Fruit fly (Drosophila melanogaster): ENCODE results near the gene Srg3.

Srg3 gene

DNA sequence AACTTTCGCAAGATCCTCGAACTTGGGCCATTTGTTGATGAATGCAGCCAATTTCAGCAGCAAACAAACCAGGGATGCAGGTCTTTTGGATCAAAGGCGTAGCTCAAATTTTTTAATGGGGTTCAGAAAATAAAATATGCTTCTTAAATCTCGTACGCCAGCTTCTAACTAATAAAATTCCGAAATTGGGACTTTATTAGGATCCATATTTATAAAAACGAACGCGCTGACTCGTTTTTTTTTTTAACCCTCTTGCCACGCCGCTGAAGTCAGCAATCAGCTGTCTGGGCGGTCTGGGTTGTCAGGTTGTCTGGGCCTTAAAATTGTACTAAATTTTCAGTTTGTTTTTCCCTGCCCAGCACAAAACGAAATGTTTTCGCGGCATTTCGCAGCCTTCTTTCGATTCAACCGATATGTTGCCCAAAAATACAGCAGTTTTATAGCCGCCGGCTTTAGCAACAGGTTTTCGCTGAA lies 14.6 kb downstream of the Srg3 start, which contains the start of gene CG3437 (continued):
- TF ChIP-seq salr (GFP tag; optimal IDR thresholded peaks at IDR 0.05) (peak; percentile 99), Sox14 (GFP tag; optimal IDR thresholded peaks at IDR 0.05) (peak; percentile 100), Met (GFP tag; optimal IDR thresholded peaks at IDR 0.05) (peak; percentile 99), topi (GFP tag; optimal IDR thresholded peaks at IDR 0.05) (peak; percentile 99), Ets96B (tag; optimal IDR thresholded peaks at IDR 0.05) (peak; percentile 98), Eip75B (GFP tag; optimal IDR thresholded peaks at IDR 0.05) (peak; percentile 100), eg (GFP tag; IDR thresholded peaks at IDR 0.05) (peak; percentile 100), Sox102F (GFP tag; optimal IDR thresholded peaks at IDR 0.05) (peak; percentile 99), lz (GFP tag; optimal IDR thresholded peaks at IDR 0.05) (peak; percentile 100), achi (GFP tag; optimal IDR thresholded peaks at IDR 0.05) (peak; percentile 99), CG11294 (GFP tag; IDR thresholded peaks at IDR 0.05) (peak; percentile 99), Hr4 (GFP tag; optimal IDR thresholded peaks at IDR 0.05) (peak; percentile 100), acj6 (GFP tag; optimal IDR thresholded peaks at IDR 0.05) (peak; percentile 99), Gug (GFP tag; IDR thresholded peaks at IDR 0.05) (peak; percentile 100), vri (GFP tag; optimal IDR thresholded peaks at IDR 0.05) (peak; percentile 99)

DNA sequence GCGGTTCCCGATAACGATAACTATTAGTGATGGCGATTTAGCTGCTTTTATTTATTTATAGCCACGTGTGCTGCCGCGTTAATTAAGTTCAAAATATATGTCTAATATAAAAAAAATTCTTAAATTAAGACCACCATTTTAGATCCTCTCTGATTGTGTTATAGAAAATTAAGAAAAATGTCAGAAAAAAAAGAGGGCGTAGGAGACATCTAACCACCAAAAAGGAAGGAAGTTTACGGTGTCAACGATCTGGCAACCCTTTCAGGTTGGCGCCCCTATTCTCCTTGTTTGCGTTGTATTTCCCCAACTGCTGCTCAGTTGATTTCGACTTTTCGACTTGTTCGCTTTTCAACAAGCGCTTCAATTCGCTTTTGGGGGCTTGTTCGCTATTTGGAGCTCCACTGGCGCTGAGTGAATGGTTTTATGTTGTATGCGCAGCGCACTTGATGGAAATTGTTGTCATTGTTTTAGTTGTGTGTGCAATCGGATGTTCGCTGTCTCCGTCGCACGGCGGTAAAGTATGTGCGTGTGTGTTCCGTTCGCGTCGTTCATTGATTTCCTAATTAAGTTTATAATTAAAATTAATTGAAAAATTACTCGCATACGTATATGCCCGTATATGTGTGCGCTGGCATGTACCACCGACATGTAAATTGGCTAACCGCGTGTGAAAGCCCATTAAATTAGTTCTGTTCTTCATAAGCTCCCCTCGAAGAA lies 17.9 kb downstream of the Srg3 start, which contains the start of the genes CG3434 and CG44838:
Gene CG3434, minus strand, starts transcription at position 25 of the 717 bp plus-strand sequence.
Gene CG44838, plus strand, starts transcription at position 276 of the 717 bp plus-strand sequence.
- peak; percentile 77 for TF ChIP-seq CG6163 (GFP tag; IDR thresholded peaks at IDR 0.05)
- peak; percentile 70 for TF ChIP-seq CG32006 (GFP tag; optimal IDR thresholded peaks at IDR 0.05)
- TF ChIP-seq Hr39 (GFP tag; optimal IDR thresholded peaks at IDR 0.05), result peak; percentile 72
- peak; percentile 81 for TF ChIP-seq Met (GFP tag; optimal IDR thresholded peaks at IDR 0.05)
- peak; percentile 74 for TF ChIP-seq lz (GFP tag; optimal IDR thresholded peaks at IDR 0.05)
- peak; percentile 82 for TF ChIP-seq esn (GFP tag; optimal IDR thresholded peaks at IDR 0.05)
- TF ChIP-seq CG6792 (GFP tag; optimal IDR thresholded peaks at IDR 0.05), result peak; percentile 49
- TF ChIP-seq CG4318 (GFP tag; optimal IDR thresholded peaks at IDR 0.05), result peak; percentile 48
- TF ChIP-seq Ets21C (GFP tag; optimal IDR thresholded peaks at IDR 0.05), result peak; percentile 46
- TF ChIP-seq CG11762 (GFP tag; optimal IDR thresholded peaks at IDR 0.05; ENCODE audit: insufficient read depth), result peak; percentile 20
- TF ChIP-seq Eip75B (GFP tag; optimal IDR thresholded peaks at IDR 0.05), result peak; percentile 70
- TF ChIP-seq OdsH (GFP tag; optimal IDR thresholded peaks at IDR 0.05), result peak; percentile 68
- peak; percentile 14 to 36 for TF ChIP-seq salr (GFP tag; optimal IDR thresholded peaks at IDR 0.05)
- TF ChIP-seq net (GFP tag; optimal IDR thresholded peaks at IDR 0.05), result peak; percentile 68
- TF ChIP-seq dac (GFP tag; optimal IDR thresholded peaks at IDR 0.05), result peak; percentile 55
- peak; percentile 12 for TF ChIP-seq CG16779 (tag; optimal IDR thresholded peaks at IDR 0.05)
- TF ChIP-seq Eip78C (GFP tag), result peak; percentile 92
- peak; percentile 38 to 67 for TF ChIP-seq ss (GFP tag; optimal IDR thresholded peaks at IDR 0.05)
- peak; percentile 65 for TF ChIP-seq Sox15 (GFP tag; optimal IDR thresholded peaks at IDR 0.05)
- peak; percentile 73 for TF ChIP-seq topi (GFP tag; optimal IDR thresholded peaks at IDR 0.05)
- peak; percentile 77 for TF ChIP-seq acj6 (GFP tag; optimal IDR thresholded peaks at IDR 0.05)
- peak; percentile 68 for TF ChIP-seq Ets96B (tag; optimal IDR thresholded peaks at IDR 0.05)
- TF ChIP-seq achi (GFP tag; optimal IDR thresholded peaks at IDR 0.05), result peak; percentile 71
- peak; percentile 62 for TF ChIP-seq Sox102F (GFP tag; optimal IDR thresholded peaks at IDR 0.05)
- TF ChIP-seq pdm3 (GFP tag; optimal IDR thresholded peaks at IDR 0.05), result peak; percentile 80
- TF ChIP-seq CG10631 (GFP tag; optimal IDR thresholded peaks at IDR 0.05), result peak; percentile 75
- peak; percentile 79 for TF ChIP-seq CG6276 (GFP tag; optimal IDR thresholded peaks at IDR 0.05)
- TF ChIP-seq vri (GFP tag; optimal IDR thresholded peaks at IDR 0.05), result peak; percentile 54
- TF ChIP-seq Smox (GFP tag; optimal IDR thresholded peaks at IDR 0.05), result peak; percentile 78
- TF ChIP-seq CG3032 (tag; optimal IDR thresholded peaks at IDR 0.05), result peak; percentile 75
- peak; percentile 5 for TF ChIP-seq fd85E (GFP tag; optimal IDR thresholded peaks at IDR 0.05)
- TF ChIP-seq CG6854 (GFP tag; optimal IDR thresholded peaks at IDR 0.05), result peak; percentile 53
- TF ChIP-seq Sox14 (GFP tag; optimal IDR thresholded peaks at IDR 0.05), result peak; percentile 86
- TF ChIP-seq Hr4 (GFP tag; optimal IDR thresholded peaks at IDR 0.05), result peak; percentile 82
- peak; percentile 47 for TF ChIP-seq dsx (GFP tag; optimal IDR thresholded peaks at IDR 0.05; ENCODE audit: poor library complexity, severe bottlenecking)
- peak; percentile 61 for TF ChIP-seq Lpt (GFP tag; optimal IDR thresholded peaks at IDR 0.05)
- peak; percentile 63 for TF ChIP-seq CG15336 (GFP tag; IDR thresholded peaks at IDR 0.05)
- no peak for TF ChIP-seq Blimp-1 (GFP tag; optimal IDR thresholded peaks at IDR 0.05)
- TF ChIP-seq CG10669 (GFP tag; optimal IDR thresholded peaks at IDR 0.05), result peak; percentile 28
- peak; percentile 41 for TF ChIP-seq CG6808 (GFP tag; optimal IDR thresholded peaks at IDR 0.05)
- TF ChIP-seq Gug (GFP tag; IDR thresholded peaks at IDR 0.05), result peak; percentile 55
- peak; percentile 72 for TF ChIP-seq CG8119 (GFP tag; IDR thresholded peaks at IDR 0.05)
- TF ChIP-seq CG31627 (GFP tag; optimal IDR thresholded peaks at IDR 0.05), result peak; percentile 77

Measured in whole organism, prepupa.